Worm (Caenorhabditis elegans) whole organism, early embryonic: ENCODE measurements around the gene mrpl-22.

Experiments
- ama-1 ChIP-seq: fragments of 150-350 bp; optimal IDR thresholded peaks from 2 replicates; lab custom pipeline; 2014
- hmbx-1 ChIP-seq: sonication (generic microtip); optimal IDR thresholded peaks from 2 replicates; lab custom pipeline; 2016; ENCODE audit warnings: mild to moderate bottlenecking, missing genetic modification characterization, missing compliant biosample characterization

ce11 chrIII:10632590-10633402, 17.5 kb downstream of the mrpl-22 start, which contains the start of gene Y39A1A.10:
- no peak for TF ChIP-seq hmbx-1
- TF ChIP-seq ama-1 (lab: Kevin White, UChicago) = no peak
